Fruit fly (Drosophila melanogaster) whole organism, prepupa: Measurements from ENCODE around the gene Dlic.

ENCODE experiments used
- Blimp-1 ChIP-seq: fragments of 200-800 bp; sonication (Bioruptor generic); optimal IDR thresholded peaks from 3 replicates; lab custom pipeline; 2017; ENCODE audit warnings: missing biosample characterization, missing genetic modification characterization, mild to moderate bottlenecking, moderate library complexity, missing genetic modification reagents
- CG11294 ChIP-seq: fragments of 200-800 bp; sonication (Bioruptor generic); IDR thresholded peaks from 2 replicates; pipeline ENCODE4 v1.3.6; 2022; ENCODE audit warnings: missing biosample characterization, missing genetic modification characterization
- CG3032 ChIP-seq: fragments of 200-800 bp; optimal IDR thresholded peaks from 2 replicates; lab custom pipeline; 2019; ENCODE audit warnings: missing biosample characterization, mild to moderate bottlenecking, missing genetic modification characterization, moderate library complexity
- CG31627 ChIP-seq: fragments of 200-800 bp; sonication (Bioruptor generic); optimal IDR thresholded peaks from 3 replicates; lab custom pipeline; 2016; ENCODE audit warnings: missing biosample characterization, missing genetic modification characterization
- CG7368 ChIP-seq: fragments of 200-800 bp; sonication (Bioruptor generic); optimal IDR thresholded peaks from 3 replicates; lab custom pipeline; 2016; ENCODE audit warnings: missing biosample characterization, missing genetic modification characterization
- CG9139 ChIP-seq: fragments of 200-800 bp; sonication (Bioruptor generic); optimal IDR thresholded peaks from 3 replicates; lab custom pipeline; 2017; ENCODE audit warnings: missing biosample characterization, mild to moderate bottlenecking, missing genetic modification characterization
- Hr38 ChIP-seq: sonication (Bioruptor generic); optimal IDR thresholded peaks from 2 replicates; lab custom pipeline; 2016; ENCODE audit warnings: missing biosample characterization, missing genetic modification characterization
- Met ChIP-seq: fragments of 200-800 bp; sonication (Bioruptor generic); optimal IDR thresholded peaks from 3 replicates; lab custom pipeline; 2016; ENCODE audit warnings: missing biosample characterization, missing genetic modification characterization
- Sox102F ChIP-seq: fragments of 200-800 bp; sonication (Bioruptor generic); optimal IDR thresholded peaks from 2 replicates; lab custom pipeline; 2016; ENCODE audit warnings: missing biosample characterization, mild to moderate bottlenecking, missing genetic modification characterization
- cyc ChIP-seq: fragments of 200-800 bp; sonication (Bioruptor generic); optimal IDR thresholded peaks from 3 replicates; lab custom pipeline; 2016; ENCODE audit warnings: missing biosample characterization, missing genetic modification characterization
- salr ChIP-seq, 2 experiments: fragments of 200-800 bp; sonication (Bioruptor generic); optimal IDR thresholded peaks; 3 replicates each; lab custom pipeline; 2016 to 2018; ENCODE audit warnings: missing biosample characterization in 2 of 2, missing genetic modification characterization in 2 of 2, mild to moderate bottlenecking in 1 of 2

dm6 chrX:11135840-11136586 lies 18.2 kb upstream of the Dlic start:
- TF ChIP-seq CG11294 (GFP tag; lab: Robert Waterston, UW), result no peak
- no peak for TF ChIP-seq CG31627 (GFP tag; lab: Kevin White, UChicago)
- no peak for TF ChIP-seq Hr38
- TF ChIP-seq Met (GFP tag; lab: Kevin White, UChicago), result no peak
- no peak for TF ChIP-seq CG3032 (tag; lab: Kevin White, UChicago)
- no peak for TF ChIP-seq cyc (GFP tag; lab: Kevin White, UChicago)
- no peak for TF ChIP-seq CG7368 (GFP tag; lab: Kevin White, UChicago)
- TF ChIP-seq Blimp-1 (GFP tag; lab: Kevin White, UChicago), result no peak
- TF ChIP-seq salr (GFP tag; optimal IDR thresholded peaks at IDR 0.05; lab: Kevin White, UChicago), result no peak
- TF ChIP-seq Sox102F (GFP tag; lab: Kevin White, UChicago), result no peak
- no peak for TF ChIP-seq CG9139 (GFP tag; lab: Kevin White, UChicago)
